Worm (Caenorhabditis elegans) whole organism, L1 larva: ENCODE results near the gene C06H2.2.

Experiments
- C04F5.9 ChIP-seq: sonication (generic microtip); optimal IDR thresholded peaks from 2 replicates; lab custom pipeline; 2016; ENCODE audit warnings: missing genetic modification characterization, missing compliant biosample characterization
- C34B4.2 ChIP-seq: sonication (generic microtip); optimal IDR thresholded peaks from 2 replicates; lab custom pipeline; 2017; ENCODE audit warnings: mild to moderate bottlenecking, missing genetic modification characterization, missing compliant biosample characterization
- alr-1 ChIP-seq: fragments of 200-800 bp; sonication (Bioruptor generic); optimal IDR thresholded peaks from 2 replicates; lab custom pipeline; 2018; ENCODE audit warnings: borderline replicate concordance, mild to moderate bottlenecking, missing genetic modification characterization, missing compliant biosample characterization
- blmp-1 ChIP-seq: fragments of 150-350 bp; optimal IDR thresholded peaks from 2 replicates; lab custom pipeline; 2014; ENCODE audit warnings: missing biosample characterization, missing genetic modification characterization
- ceh-63 ChIP-seq: fragments of 200-800 bp; sonication (Bioruptor generic); optimal IDR thresholded peaks from 2 replicates; lab custom pipeline; 2018; ENCODE audit warnings: mild to moderate bottlenecking, missing genetic modification characterization, missing compliant biosample characterization
- ceh-8 ChIP-seq: fragments of 200-800 bp; sonication (Bioruptor generic); optimal IDR thresholded peaks from 2 replicates; lab custom pipeline; 2018; ENCODE audit warnings: mild to moderate bottlenecking, missing genetic modification characterization, moderate library complexity, missing compliant biosample characterization
- ceh-82 ChIP-seq, 3 experiments: fragments of 150-350 bp in 1 of 3; sonication (generic microtip) in 2 of 3; optimal IDR thresholded peaks; 2 replicates each; lab custom pipeline; 2014 to 2017; ENCODE audit warnings: missing biosample characterization in 3 of 3, missing genetic modification characterization in 3 of 3
- dpl-1 ChIP-seq, 3 experiments: fragments of 150-350 bp in 2 of 3; sonication (generic microtip) in 1 of 3; optimal IDR thresholded peaks; 2 replicates each; lab custom pipeline; 2014 to 2017; ENCODE audit warnings: missing biosample characterization in 3 of 3, missing genetic modification characterization in 3 of 3, missing genetic modification reagents in 3 of 3
- egl-13 ChIP-seq: sonication (generic microtip); optimal IDR thresholded peaks from 2 replicates; lab custom pipeline; 2016; ENCODE audit warnings: missing genotype, missing genetic modification reagents, missing genetic modification characterization, missing compliant biosample characterization
- elt-3 ChIP-seq, 6 experiments: fragments of 150-350 bp in 1 of 6; sonication (generic microtip); optimal IDR thresholded peaks; 2 replicates each; lab custom pipeline; 2017 to 2018; ENCODE audit warnings: missing biosample characterization in 6 of 6, missing genetic modification characterization in 6 of 6, inconsistent platforms in 1 of 6
- ets-5 ChIP-seq: fragments of 200-800 bp; sonication (Bioruptor generic); IDR thresholded peaks from 2 replicates; pipeline ENCODE4 v1.3.6; 2022; ENCODE audit warnings: missing genetic modification characterization, missing compliant biosample characterization
- fkh-10 ChIP-seq: sonication (generic microtip); optimal IDR thresholded peaks from 2 replicates; lab custom pipeline; 2017; ENCODE audit warnings: missing biosample characterization, missing genetic modification reagents, missing genetic modification characterization
- fkh-4 ChIP-seq: sonication (generic microtip); optimal IDR thresholded peaks from 2 replicates; lab custom pipeline; 2016; ENCODE audit warnings: missing compliant biosample characterization, missing genetic modification characterization, borderline replicate concordance
- fkh-8 ChIP-seq: sonication (generic microtip); optimal IDR thresholded peaks from 2 replicates; lab custom pipeline; 2016; ENCODE audit warnings: mild to moderate bottlenecking, missing genetic modification characterization, missing compliant biosample characterization
- fos-1 ChIP-seq: fragments of 150-350 bp; optimal IDR thresholded peaks from 2 replicates; lab custom pipeline; 2014; ENCODE audit warnings: missing biosample characterization, missing genetic modification characterization
- hlh-17 ChIP-seq: fragments of 200-800 bp; sonication (Bioruptor generic); optimal IDR thresholded peaks from 2 replicates; lab custom pipeline; 2018; ENCODE audit warnings: missing genetic modification characterization, mild to moderate bottlenecking, missing compliant biosample characterization, moderate library complexity, borderline replicate concordance
- hpl-2 ChIP-seq: fragments of 150-350 bp; optimal IDR thresholded peaks from 2 replicates; lab custom pipeline; 2014; ENCODE audit warnings: missing biosample characterization, missing genetic modification reagents, missing genetic modification characterization
- jun-1 ChIP-seq: fragments of 150-350 bp; optimal IDR thresholded peaks from 2 replicates; lab custom pipeline; 2014; ENCODE audit warnings: missing biosample characterization, missing genetic modification reagents, missing genetic modification characterization
- lin-13 ChIP-seq: fragments of 150-350 bp; optimal IDR thresholded peaks from 2 replicates; lab custom pipeline; 2014; ENCODE audit warnings: missing biosample characterization, missing genetic modification reagents, missing genetic modification characterization
- lin-14 ChIP-seq: fragments of 200-800 bp; sonication (Bioruptor generic); optimal IDR thresholded peaks from 2 replicates; lab custom pipeline; 2018; ENCODE audit warnings: mild to moderate bottlenecking, missing genetic modification characterization, moderate library complexity, missing compliant biosample characterization
- lin-35 ChIP-seq, 2 experiments: fragments of 150-350 bp; optimal IDR thresholded peaks; 2 replicates each; lab custom pipeline; 2014; ENCODE audit warnings: missing biosample characterization in 2 of 2, missing genetic modification characterization in 2 of 2, missing genetic modification reagents in 2 of 2
- lir-3 ChIP-seq: sonication (generic microtip); optimal IDR thresholded peaks from 2 replicates; lab custom pipeline; 2016; ENCODE audit warnings: mild to moderate bottlenecking, missing genetic modification characterization, moderate library complexity, missing compliant biosample characterization; ENCODE audit not compliant: poor library complexity
- mab-9 ChIP-seq: fragments of 200-800 bp; sonication (Bioruptor generic); IDR thresholded peaks from 2 replicates; pipeline ENCODE4 v1.3.6; 2022; ENCODE audit warnings: missing genetic modification reagents, missing genetic modification characterization, missing compliant biosample characterization
- mef-2 ChIP-seq: fragments of 150-350 bp; optimal IDR thresholded peaks from 2 replicates; lab custom pipeline; 2014; ENCODE audit warnings: missing biosample characterization, missing genetic modification characterization
- nhr-11 ChIP-seq: fragments of 150-350 bp; optimal IDR thresholded peaks from 2 replicates; lab custom pipeline; 2014; ENCODE audit warnings: missing biosample characterization, missing genetic modification characterization
- nhr-19 ChIP-seq: fragments of 200-800 bp; sonication (Bioruptor generic); conservative IDR thresholded peaks from 2 replicates; pipeline ENCODE4 v1.3.6; 2022; ENCODE audit warnings: missing genetic modification characterization, missing compliant biosample characterization
- nhr-28 ChIP-seq: fragments of 150-350 bp; optimal IDR thresholded peaks from 2 replicates; lab custom pipeline; 2014; ENCODE audit warnings: missing biosample characterization, missing genetic modification characterization
- nhr-47 ChIP-seq: sonication (generic microtip); optimal IDR thresholded peaks from 2 replicates; lab custom pipeline; 2016; ENCODE audit warnings: mild to moderate bottlenecking, missing genetic modification characterization, moderate library complexity, missing compliant biosample characterization
- nhr-71 ChIP-seq: sonication (generic microtip); optimal IDR thresholded peaks from 2 replicates; lab custom pipeline; 2016; ENCODE audit warnings: mild to moderate bottlenecking, missing genetic modification characterization, moderate library complexity, missing compliant biosample characterization
- pag-3 ChIP-seq: sonication (generic microtip); optimal IDR thresholded peaks from 2 replicates; lab custom pipeline; 2017; ENCODE audit warnings: missing genetic modification characterization, mild to moderate bottlenecking, missing compliant biosample characterization, antibody characterized with exemption, borderline replicate concordance; ENCODE audit not compliant: insufficient read depth
- snpc-4 ChIP-seq: fragments of 150-350 bp; optimal IDR thresholded peaks from 2 replicates; lab custom pipeline; 2014; ENCODE audit warnings: missing biosample characterization, missing genetic modification characterization
- snu-23 ChIP-seq: sonication (generic microtip); optimal IDR thresholded peaks from 2 replicates; lab custom pipeline; 2016; ENCODE audit warnings: missing genetic modification characterization, missing compliant biosample characterization
- swsn-7 ChIP-seq: sonication (generic microtip); optimal IDR thresholded peaks from 2 replicates; lab custom pipeline; 2016; ENCODE audit warnings: missing genetic modification characterization, missing compliant biosample characterization
- unc-130 ChIP-seq: fragments of 150-350 bp; optimal IDR thresholded peaks from 2 replicates; lab custom pipeline; 2017; ENCODE audit warnings: missing biosample characterization, missing genetic modification characterization, inconsistent platforms
- unc-62 ChIP-seq: fragments of 150-350 bp; optimal IDR thresholded peaks from 2 replicates; lab custom pipeline; 2014; ENCODE audit warnings: missing biosample characterization, missing genetic modification reagents, missing genetic modification characterization
- unc-86 ChIP-seq: sonication (generic microtip); optimal IDR thresholded peaks from 2 replicates; lab custom pipeline; 2016; ENCODE audit warnings: missing genetic modification characterization, missing compliant biosample characterization
- xbp-1 ChIP-seq: sonication (generic microtip); optimal IDR thresholded peaks from 2 replicates; lab custom pipeline; 2016; ENCODE audit warnings: missing genetic modification characterization, missing compliant biosample characterization
- ztf-11 ChIP-seq, 2 experiments: sonication (generic microtip); optimal IDR thresholded peaks; 2 replicates each; lab custom pipeline; 2016 to 2017; ENCODE audit warnings: missing genetic modification characterization in 2 of 2, missing biosample characterization in 1 of 2, missing compliant biosample characterization in 1 of 2

C06H2.2 gene

ce11 chrV:11123817-11124337, 1.1 kb upstream of the C06H2.2 start, which contains the start of the genes atp-5 and lmtr-3 (continued):
- TF ChIP-seq elt-3 (tag; optimal IDR thresholded peaks at IDR 0.05; lab: Kevin White, UChicago) = peak in 1 of 6 experiments; percentile 68
- peak; percentile 68 to 81 (median 69) for TF ChIP-seq dpl-1 (GFP tag; optimal IDR thresholded peaks at IDR 0.05; lab: Kevin White, UChicago)
- peak; percentile 66 for TF ChIP-seq xbp-1 (tag; lab: Kevin White, UChicago)

- TF ChIP-seq egl-13 (tag; lab: Kevin White, UChicago) = no peak
- TF ChIP-seq mab-9 = no peak
- TF ChIP-seq pag-3 (tag; lab: Kevin White, UChicago) = no peak
- TF ChIP-seq mef-2 (tag; lab: Kevin White, UChicago) = no peak
- TF ChIP-seq lir-3 (tag; lab: Kevin White, UChicago) = no peak
- no peak for TF ChIP-seq fos-1 (tag; lab: Kevin White, UChicago)
- no peak for TF ChIP-seq unc-130 (tag; lab: Kevin White, UChicago)
- no peak for TF ChIP-seq snpc-4
- TF ChIP-seq nhr-47 (tag; lab: Kevin White, UChicago) = no peak
- TF ChIP-seq fkh-10 (GFP tag; lab: Kevin White, UChicago) = no peak
- TF ChIP-seq alr-1 = no peak
- TF ChIP-seq ceh-82 (tag; optimal IDR thresholded peaks at IDR 0.05; lab: Kevin White, UChicago) = no peak
- TF ChIP-seq lin-13 (GFP tag; lab: Kevin White, UChicago) = no peak
- no peak for TF ChIP-seq nhr-19 (GFP tag; lab: Robert Waterston, UW)
- TF ChIP-seq nhr-28 = no peak
- TF ChIP-seq unc-86 (tag; lab: Kevin White, UChicago) = no peak
- no peak for TF ChIP-seq C04F5.9 (tag; lab: Kevin White, UChicago)
Observed at ce11 chrV:11127197-11127596, 2.2 kb downstream of the C06H2.2 start, which contains the start of gene jmjd-5. Gene jmjd-5 (plus strand): TSS chrV:11127497.

- no peak for TF ChIP-seq egl-13 (tag; lab: Kevin White, UChicago)
- TF ChIP-seq C34B4.2 = no peak
- TF ChIP-seq ztf-11 (tag; optimal IDR thresholded peaks at IDR 0.05; lab: Kevin White, UChicago) = no peak
- TF ChIP-seq fos-1 (tag; lab: Kevin White, UChicago) = no peak
- TF ChIP-seq hlh-17 (GFP tag; lab: Kevin White, UChicago) = no peak
- TF ChIP-seq lin-35 (GFP tag; optimal IDR thresholded peaks at IDR 0.05; lab: Kevin White, UChicago) = no peak
- peak; percentile 21 for TF ChIP-seq nhr-71 (tag; lab: Kevin White, UChicago)
- no peak for TF ChIP-seq swsn-7
- TF ChIP-seq fkh-8 (tag; lab: Kevin White, UChicago) = peak; percentile 54
- no peak for TF ChIP-seq blmp-1 (tag; lab: Kevin White, UChicago)
- no peak for TF ChIP-seq unc-62 (GFP tag; lab: Kevin White, UChicago)
- no peak for TF ChIP-seq hpl-2 (GFP tag; lab: Kevin White, UChicago)
- peak; percentile 0 for TF ChIP-seq nhr-11 (tag; lab: Kevin White, UChicago)
- TF ChIP-seq lin-14 (GFP tag; lab: Kevin White, UChicago) = peak; percentile 6
- no peak for TF ChIP-seq snu-23
- TF ChIP-seq ets-5 (GFP tag; lab: Robert Waterston, UW) = no peak
- TF ChIP-seq unc-86 (tag; lab: Kevin White, UChicago) = no peak
- no peak for TF ChIP-seq jun-1
- no peak for TF ChIP-seq fkh-4
- TF ChIP-seq ceh-8 (GFP tag; lab: Kevin White, UChicago) = no peak
- TF ChIP-seq ceh-63 (GFP tag; lab: Kevin White, UChicago) = no peak
Observed at ce11 chrV:11131801-11132200, 6.8 kb downstream of the C06H2.2 start.
